Fruit fly (Drosophila melanogaster) whole organism, embryonic: ENCODE measurements around the gene CG14234.

ENCODE experiments used
- ATbp ChIP-seq: fragments of 200-800 bp; sonication (Bioruptor generic); optimal IDR thresholded peaks from 2 replicates; lab custom pipeline; 2017; ENCODE audit warnings: missing biosample characterization, mild to moderate bottlenecking, missing genetic modification characterization, missing genetic modification reagents
- Abd-B ChIP-seq: fragments of 200-800 bp; sonication (Bioruptor generic); optimal IDR thresholded peaks from 2 replicates; lab custom pipeline; 2018; ENCODE audit warnings: missing biosample characterization, mild to moderate bottlenecking, missing genetic modification characterization, moderate library complexity
- Asciz ChIP-seq: fragments of 200-800 bp; sonication (Bioruptor generic); optimal IDR thresholded peaks from 2 replicates; lab custom pipeline; 2017; ENCODE audit warnings: missing biosample characterization, mild to moderate bottlenecking, missing genetic modification characterization, missing genetic modification reagents
- Bteb2 ChIP-seq: fragments of 200-800 bp; sonication (Bioruptor generic); optimal IDR thresholded peaks from 2 replicates; lab custom pipeline; 2016; ENCODE audit warnings: missing biosample characterization, missing genetic modification characterization
- CG11398 ChIP-seq: fragments of 200-800 bp; sonication (Bioruptor generic); optimal IDR thresholded peaks from 2 replicates; lab custom pipeline; 2016; ENCODE audit warnings: missing biosample characterization, missing genetic modification characterization
- CG11456 ChIP-seq: fragments of 200-800 bp; sonication (Bioruptor generic); IDR thresholded peaks from 3 replicates; pipeline ENCODE4 v1.3.6; 2022; ENCODE audit warnings: missing biosample characterization, missing genetic modification characterization
- CG17912 ChIP-seq: fragments of 200-800 bp; sonication (Bioruptor generic); optimal IDR thresholded peaks from 2 replicates; lab custom pipeline; 2018; ENCODE audit warnings: missing biosample characterization, mild to moderate bottlenecking, missing genetic modification characterization
- CG2678 ChIP-seq: fragments of 200-800 bp; sonication (Bioruptor generic); optimal IDR thresholded peaks from 3 replicates; lab custom pipeline; 2019; ENCODE audit warnings: missing biosample characterization, mild to moderate bottlenecking, missing genetic modification characterization, moderate library complexity
- CG2875 ChIP-seq: fragments of 200-800 bp; sonication (Bioruptor generic); optimal IDR thresholded peaks from 2 replicates; lab custom pipeline; 2017; ENCODE audit warnings: missing biosample characterization, mild to moderate bottlenecking, missing genetic modification characterization, missing genetic modification reagents
- CG30403 ChIP-seq: fragments of 200-800 bp; sonication (Bioruptor generic); optimal IDR thresholded peaks from 3 replicates; lab custom pipeline; 2016; ENCODE audit warnings: missing biosample characterization, missing genetic modification characterization
- CG6175 ChIP-seq: fragments of 200-800 bp; sonication (Bioruptor generic); IDR thresholded peaks from 3 replicates; pipeline ENCODE4 v1.3.6; 2022; ENCODE audit warnings: missing biosample characterization, missing genetic modification characterization
- CG6813 ChIP-seq: fragments of 200-800 bp; sonication (Bioruptor generic); optimal IDR thresholded peaks from 2 replicates; lab custom pipeline; 2017; ENCODE audit warnings: missing biosample characterization, missing genetic modification characterization, mild to moderate bottlenecking, moderate library complexity, missing genetic modification reagents
- CG8089 ChIP-seq: fragments of 200-800 bp; sonication (Bioruptor generic); optimal IDR thresholded peaks from 3 replicates; lab custom pipeline; 2016; ENCODE audit warnings: missing biosample characterization, missing genetic modification characterization
- CG8478 ChIP-seq: fragments of >200 bp; optimal IDR thresholded peaks from 2 replicates; lab custom pipeline; 2018
- CG9215 ChIP-seq: fragments of 200-800 bp; sonication (Bioruptor generic); IDR thresholded peaks from 2 replicates; pipeline ENCODE4 v1.3.6; 2022; ENCODE audit warnings: missing biosample characterization, missing genetic modification characterization
- CG9932 ChIP-seq: fragments of 200-800 bp; sonication (Bioruptor generic); IDR thresholded peaks from 2 replicates; pipeline ENCODE4 v1.3.6; 2022; ENCODE audit warnings: missing biosample characterization, missing genetic modification characterization
- Ets97D ChIP-seq: fragments of 200-800 bp; sonication (Bioruptor generic); optimal IDR thresholded peaks from 3 replicates; lab custom pipeline; 2016; ENCODE audit warnings: missing biosample characterization, missing genetic modification characterization
- HLHmδ ChIP-seq: fragments of 200-800 bp; sonication (Bioruptor generic); optimal IDR thresholded peaks from 2 replicates; lab custom pipeline; 2018; ENCODE audit warnings: missing biosample characterization, mild to moderate bottlenecking, missing genetic modification characterization, moderate library complexity
- Hr51 ChIP-seq, 2 experiments: fragments of 200-800 bp; sonication (Bioruptor generic); optimal IDR thresholded peaks; 2 replicates in 1 of 2; 3 replicates in 1 of 2; lab custom pipeline; 2016 to 2018; ENCODE audit warnings: missing biosample characterization in 2 of 2, missing genetic modification characterization in 2 of 2, mild to moderate bottlenecking in 1 of 2, moderate library complexity in 1 of 2
- Kr ChIP-seq: fragments of 200-800 bp; sonication (Bioruptor generic); optimal IDR thresholded peaks from 2 replicates; lab custom pipeline; 2017; ENCODE audit warnings: missing biosample characterization, mild to moderate bottlenecking, missing genetic modification characterization
- Lim3 ChIP-seq: fragments of 200-800 bp; sonication (Bioruptor generic); IDR thresholded peaks from 2 replicates; pipeline ENCODE4 v1.3.6; 2022; ENCODE audit warnings: missing biosample characterization, missing genetic modification characterization
- Mrtf ChIP-seq: fragments of 200-800 bp; sonication (Bioruptor generic); IDR thresholded peaks from 3 replicates; pipeline ENCODE4 v1.3.6; 2022; ENCODE audit warnings: missing biosample characterization, missing genetic modification characterization
- Nf-YB ChIP-seq: fragments of 200-800 bp; sonication (Bioruptor generic); optimal IDR thresholded peaks from 3 replicates; lab custom pipeline; 2019; ENCODE audit warnings: missing biosample characterization, mild to moderate bottlenecking, missing genetic modification characterization, moderate library complexity
- Opbp ChIP-seq: fragments of 200-800 bp; sonication (Bioruptor generic); IDR thresholded peaks from 3 replicates; pipeline ENCODE4 v1.3.6; 2022; ENCODE audit warnings: missing biosample characterization, missing genetic modification characterization; ENCODE audit not compliant: partially characterized antibody
- Stat92E ChIP-seq, 3 experiments: fragments of >200 bp in 2 of 3; fragments of 200-800 bp in 1 of 3; sonication (Bioruptor generic) in 1 of 3; optimal IDR thresholded peaks; 2 replicates each; lab custom pipeline; 2017 to 2019; ENCODE audit warnings: missing biosample characterization in 3 of 3, missing genetic modification characterization in 3 of 3, mild to moderate bottlenecking in 1 of 3, moderate library complexity in 1 of 3
- aop ChIP-seq: fragments of 200-800 bp; sonication (Bioruptor generic); IDR thresholded peaks from 2 replicates; pipeline ENCODE4 v1.3.6; 2022; ENCODE audit warnings: missing biosample characterization, missing genetic modification characterization
- ash1 ChIP-seq: fragments of 200-800 bp; sonication (Bioruptor generic); optimal IDR thresholded peaks from 2 replicates; lab custom pipeline; 2018; ENCODE audit warnings: missing biosample characterization, mild to moderate bottlenecking, missing genetic modification characterization
- ato ChIP-seq: fragments of 200-800 bp; sonication (Bioruptor generic); IDR thresholded peaks from 2 replicates; pipeline ENCODE4 v1.3.6; 2022; ENCODE audit warnings: missing biosample characterization, missing genetic modification characterization; ENCODE audit not compliant: partially characterized antibody
- bcd ChIP-seq: fragments of 200-800 bp; sonication (Bioruptor generic); optimal IDR thresholded peaks from 2 replicates; lab custom pipeline; 2017; ENCODE audit warnings: missing biosample characterization, mild to moderate bottlenecking, missing genetic modification characterization
- bowl ChIP-seq: fragments of 200-800 bp; sonication (Bioruptor generic); IDR thresholded peaks from 2 replicates; pipeline ENCODE4 v1.3.6; 2022; ENCODE audit warnings: missing biosample characterization, missing genetic modification characterization
- cas ChIP-seq: fragments of 200-800 bp; sonication (Bioruptor generic); IDR thresholded peaks from 2 replicates; pipeline ENCODE4 v1.3.6; 2022; ENCODE audit warnings: missing biosample characterization, missing genetic modification characterization
- cato ChIP-seq: fragments of 200-800 bp; sonication (Bioruptor generic); optimal IDR thresholded peaks from 2 replicates; lab custom pipeline; 2016; ENCODE audit warnings: missing biosample characterization, missing genetic modification characterization, borderline replicate concordance
- cwo ChIP-seq: fragments of 200-800 bp; sonication (Bioruptor generic); optimal IDR thresholded peaks from 3 replicates; lab custom pipeline; 2017; ENCODE audit warnings: missing biosample characterization, missing genetic modification characterization, mild to moderate bottlenecking, moderate library complexity, missing genetic modification reagents
- danr ChIP-seq: fragments of 200-800 bp; sonication (Bioruptor generic); IDR thresholded peaks from 2 replicates; pipeline ENCODE4 v1.3.6; 2022; ENCODE audit warnings: missing biosample characterization, missing genetic modification characterization
- dati ChIP-seq: fragments of 200-800 bp; sonication (Bioruptor generic); IDR thresholded peaks from 2 replicates; pipeline ENCODE4 v1.3.6; 2022; ENCODE audit warnings: missing biosample characterization, missing genetic modification characterization
- dimm ChIP-seq: fragments of 200-800 bp; sonication (Bioruptor generic); IDR thresholded peaks from 2 replicates; pipeline ENCODE4 v1.3.6; 2022; ENCODE audit warnings: missing biosample characterization, missing genetic modification characterization
- dm ChIP-seq: fragments of 200-800 bp; sonication (Bioruptor generic); optimal IDR thresholded peaks from 3 replicates; lab custom pipeline; 2016; ENCODE audit warnings: missing biosample characterization, missing genetic modification characterization
- eve ChIP-seq, 2 experiments: fragments of >200 bp; optimal IDR thresholded peaks; 2 replicates each; lab custom pipeline; 2017; ENCODE audit warnings: missing biosample characterization in 2 of 2, missing genetic modification characterization in 2 of 2
- fd3F ChIP-seq: fragments of 200-800 bp; sonication (Bioruptor generic); optimal IDR thresholded peaks from 2 replicates; lab custom pipeline; 2018; ENCODE audit warnings: missing biosample characterization, mild to moderate bottlenecking, missing genetic modification characterization, moderate library complexity
- hth ChIP-seq: fragments of >200 bp; optimal IDR thresholded peaks from 2 replicates; lab custom pipeline; 2017; ENCODE audit warnings: inconsistent platforms
- ind ChIP-seq: fragments of 200-800 bp; sonication (Bioruptor generic); optimal IDR thresholded peaks from 3 replicates; lab custom pipeline; 2016; ENCODE audit warnings: missing biosample characterization, missing genetic modification characterization
- jing ChIP-seq: fragments of 200-800 bp; sonication (Bioruptor generic); optimal IDR thresholded peaks from 2 replicates; lab custom pipeline; 2018; ENCODE audit warnings: missing biosample characterization, mild to moderate bottlenecking, missing genetic modification characterization
- lmd ChIP-seq: fragments of 200-800 bp; sonication (Bioruptor generic); IDR thresholded peaks from 2 replicates; pipeline ENCODE4 v1.3.6; 2022; ENCODE audit warnings: missing biosample characterization, missing genetic modification characterization
- nau ChIP-seq: fragments of 200-800 bp; sonication (Bioruptor generic); optimal IDR thresholded peaks from 3 replicates; lab custom pipeline; 2017; ENCODE audit warnings: missing biosample characterization, mild to moderate bottlenecking, missing genetic modification characterization, missing genetic modification reagents
- p53 ChIP-seq: fragments of 200-800 bp; sonication (Bioruptor generic); optimal IDR thresholded peaks from 2 replicates; lab custom pipeline; 2016; ENCODE audit warnings: missing biosample characterization, missing genetic modification characterization
- peb ChIP-seq: fragments of 200-800 bp; sonication (Bioruptor generic); IDR thresholded peaks from 2 replicates; pipeline ENCODE4 v1.3.6; 2022; ENCODE audit warnings: missing biosample characterization, missing genetic modification characterization
- psq ChIP-seq: fragments of 200-800 bp; sonication (Bioruptor generic); optimal IDR thresholded peaks from 2 replicates; lab custom pipeline; 2017; ENCODE audit warnings: missing biosample characterization, missing genetic modification characterization
- salm ChIP-seq: fragments of 200-800 bp; sonication (Bioruptor generic); optimal IDR thresholded peaks from 2 replicates; lab custom pipeline; 2018; ENCODE audit warnings: missing biosample characterization, mild to moderate bottlenecking, missing genetic modification characterization
- seq ChIP-seq: fragments of 200-800 bp; sonication (Bioruptor generic); IDR thresholded peaks from 2 replicates; pipeline ENCODE4 v1.3.6; 2022; ENCODE audit warnings: missing biosample characterization, missing genetic modification characterization
- tna ChIP-seq: fragments of 200-800 bp; sonication (Bioruptor generic); IDR thresholded peaks from 2 replicates; pipeline ENCODE4 v1.3.6; 2022; ENCODE audit warnings: missing biosample characterization, missing genetic modification characterization; ENCODE audit not compliant: partially characterized antibody
- toy ChIP-seq: fragments of 200-800 bp; sonication (Bioruptor generic); IDR thresholded peaks from 2 replicates; pipeline ENCODE4 v1.3.6; 2022; ENCODE audit warnings: missing biosample characterization, missing genetic modification characterization
- tup ChIP-seq: fragments of 200-800 bp; sonication (Bioruptor generic); optimal IDR thresholded peaks from 2 replicates; lab custom pipeline; 2016; ENCODE audit warnings: missing biosample characterization, mild to moderate bottlenecking, missing genetic modification characterization, moderate library complexity
- z ChIP-seq: fragments of 200-800 bp; sonication (Bioruptor generic); IDR thresholded peaks from 3 replicates; pipeline ENCODE4 v1.3.6; 2022; ENCODE audit warnings: missing biosample characterization, missing genetic modification characterization

CG14234 gene

DNA sequence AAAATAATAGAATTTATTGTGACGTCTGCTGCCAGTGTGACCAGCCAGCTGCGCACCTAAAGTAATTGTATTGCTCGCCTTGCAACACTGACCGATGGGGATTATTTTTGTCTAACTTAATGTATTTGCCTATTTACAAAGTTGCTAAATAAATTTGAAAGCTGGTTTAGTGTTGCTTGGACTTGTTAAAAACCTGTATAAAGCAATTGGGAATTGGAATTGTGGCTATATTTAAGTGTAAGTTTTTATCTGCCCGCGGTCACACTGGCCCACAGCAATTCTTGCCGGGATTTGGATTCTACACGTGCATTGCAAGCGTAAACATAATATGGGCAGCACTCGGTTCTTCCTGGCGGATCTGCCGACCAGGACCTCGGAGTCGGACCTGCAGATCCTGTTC is 31.3 kb upstream of the CG14234 start, which contains the start of the genes CG14230 and CG14232 (continued):
- no peak for TF ChIP-seq ATbp (GFP tag; lab: Kevin White, UChicago)
- TF ChIP-seq HLHmδ (GFP tag; lab: Kevin White, UChicago) = no peak
- TF ChIP-seq Ets97D (GFP tag; lab: Kevin White, UChicago) = peak; percentile 55
- no peak for TF ChIP-seq tna (GFP tag; lab: Robert Waterston, UW)
- TF ChIP-seq z (GFP tag; lab: Robert Waterston, UW) = no peak
- TF ChIP-seq Abd-B = peak; percentile 61
- TF ChIP-seq peb (GFP tag; lab: Robert Waterston, UW) = no peak
- no peak for TF ChIP-seq Hr51 (GFP tag; optimal IDR thresholded peaks at IDR 0.05; lab: Kevin White, UChicago)
- TF ChIP-seq psq (GFP tag; lab: Kevin White, UChicago) = no peak
- no peak for TF ChIP-seq CG17912 (GFP tag; lab: Kevin White, UChicago)
- no peak for TF ChIP-seq hth
- TF ChIP-seq bcd (GFP tag; lab: Kevin White, UChicago) = no peak
- TF ChIP-seq Bteb2 (GFP tag; lab: Kevin White, UChicago) = no peak
- no peak for TF ChIP-seq p53
- no peak for TF ChIP-seq CG6813 (GFP tag; lab: Kevin White, UChicago)
- no peak for TF ChIP-seq CG8478 (lab: Kevin White, UChicago)
- TF ChIP-seq cwo = no peak
- TF ChIP-seq tup (GFP tag; lab: Kevin White, UChicago) = no peak
- TF ChIP-seq toy = no peak
- TF ChIP-seq Asciz (GFP tag; lab: Kevin White, UChicago) = no peak
- TF ChIP-seq aop (GFP tag; lab: Robert Waterston, UW) = no peak
- no peak for TF ChIP-seq dimm
- no peak for TF ChIP-seq salm (tag; lab: Kevin White, UChicago)
- TF ChIP-seq seq (GFP tag; lab: Robert Waterston, UW) = no peak
- TF ChIP-seq ash1 (GFP tag; lab: Kevin White, UChicago) = no peak
- TF ChIP-seq lmd (GFP tag; lab: Robert Waterston, UW) = no peak
- TF ChIP-seq Mrtf (GFP tag; lab: Robert Waterston, UW) = no peak
- peak; percentile 84 for TF ChIP-seq dm (GFP tag; lab: Kevin White, UChicago)
- no peak for TF ChIP-seq CG11398
- no peak for TF ChIP-seq CG2678
- no peak for TF ChIP-seq Lim3 (GFP tag; lab: Robert Waterston, UW)
- TF ChIP-seq CG11456 (GFP tag; lab: Robert Waterston, UW) = no peak
- no peak for TF ChIP-seq CG30403 (GFP tag; lab: Kevin White, UChicago)
- no peak for TF ChIP-seq danr (GFP tag; lab: Robert Waterston, UW)
- TF ChIP-seq Stat92E (GFP tag; optimal IDR thresholded peaks at IDR 0.05; lab: Kevin White, UChicago) = no peak
- no peak for TF ChIP-seq CG9215 (GFP tag; lab: Robert Waterston, UW)
- TF ChIP-seq nau (GFP tag; lab: Kevin White, UChicago) = no peak
- no peak for TF ChIP-seq bowl (GFP tag; lab: Robert Waterston, UW)
- no peak for TF ChIP-seq cato (GFP tag; lab: Kevin White, UChicago)
- no peak for TF ChIP-seq CG9932 (GFP tag; lab: Robert Waterston, UW)
- TF ChIP-seq ind (GFP tag; lab: Kevin White, UChicago) = no peak
- no peak for TF ChIP-seq CG8089 (GFP tag; lab: Kevin White, UChicago)
- no peak for TF ChIP-seq eve (GFP tag; optimal IDR thresholded peaks at IDR 0.05; lab: Kevin White, UChicago)
- no peak for TF ChIP-seq Nf-YB (GFP tag; lab: Kevin White, UChicago)
- no peak for TF ChIP-seq dati (GFP tag; lab: Robert Waterston, UW)
- TF ChIP-seq CG2875 (GFP tag; lab: Kevin White, UChicago) = no peak
- no peak for TF ChIP-seq fd3F
- no peak for TF ChIP-seq cas (GFP tag; lab: Robert Waterston, UW)
- no peak for TF ChIP-seq ato (GFP tag; lab: Robert Waterston, UW)
- TF ChIP-seq Kr (GFP tag; lab: Kevin White, UChicago) = no peak
- no peak for TF ChIP-seq jing (GFP tag; lab: Kevin White, UChicago)
- TF ChIP-seq Opbp (GFP tag; lab: Robert Waterston, UW) = no peak
- TF ChIP-seq CG6175 (GFP tag; lab: Robert Waterston, UW) = no peak
